Fruit fly (Drosophila melanogaster) whole organism, embryonic: ENCODE data around the gene CG14014.

Experiments used
- ATbp ChIP-seq: fragments of 200-800 bp; sonication (Bioruptor generic); optimal IDR thresholded peaks from 2 replicates; lab custom pipeline; 2017; ENCODE audit warnings: missing biosample characterization, mild to moderate bottlenecking, missing genetic modification characterization, missing genetic modification reagents
- C15 ChIP-seq: fragments of 200-800 bp; sonication (Bioruptor generic); IDR thresholded peaks from 3 replicates; pipeline ENCODE4 v1.3.6; 2022; ENCODE audit warnings: missing biosample characterization, missing genetic modification characterization
- CG14014 ChIP-seq: fragments of 200-800 bp; sonication (Bioruptor generic); IDR thresholded peaks from 2 replicates; pipeline ENCODE4 v1.3.6; 2022; ENCODE audit warnings: missing biosample characterization, missing genetic modification characterization
- CG17912 ChIP-seq: fragments of 200-800 bp; sonication (Bioruptor generic); optimal IDR thresholded peaks from 2 replicates; lab custom pipeline; 2018; ENCODE audit warnings: missing biosample characterization, mild to moderate bottlenecking, missing genetic modification characterization
- CG18011 ChIP-seq: fragments of 200-800 bp; sonication (Bioruptor generic); optimal IDR thresholded peaks from 2 replicates; lab custom pipeline; 2017; ENCODE audit warnings: missing biosample characterization, missing genetic modification characterization, mild to moderate bottlenecking, moderate library complexity, missing genotype
- CG18619 ChIP-seq: fragments of 200-800 bp; sonication (Bioruptor generic); optimal IDR thresholded peaks from 3 replicates; lab custom pipeline; 2017; ENCODE audit warnings: missing biosample characterization, mild to moderate bottlenecking, missing genetic modification characterization
- CG18764 ChIP-seq: fragments of 200-800 bp; sonication (Bioruptor generic); optimal IDR thresholded peaks from 3 replicates; lab custom pipeline; 2016; ENCODE audit warnings: missing biosample characterization, missing genetic modification characterization
- CG31365 ChIP-seq: fragments of 200-800 bp; sonication (Bioruptor generic); optimal IDR thresholded peaks from 2 replicates; lab custom pipeline; 2018; ENCODE audit warnings: missing biosample characterization, mild to moderate bottlenecking, missing genetic modification characterization
- CG34422 ChIP-seq: fragments of 200-800 bp; sonication (Bioruptor generic); IDR thresholded peaks from 3 replicates; pipeline ENCODE4 v1.3.6; 2022; ENCODE audit warnings: missing biosample characterization, missing genetic modification characterization
- CG4404 ChIP-seq: fragments of 200-800 bp; sonication (Bioruptor generic); IDR thresholded peaks from 2 replicates; pipeline ENCODE4 v1.3.6; 2022; ENCODE audit warnings: missing biosample characterization, missing genetic modification characterization
- CG6254 ChIP-seq: fragments of 200-800 bp; sonication (Bioruptor generic); optimal IDR thresholded peaks from 3 replicates; lab custom pipeline; 2017; ENCODE audit warnings: mild to moderate bottlenecking, missing biosample characterization, missing genetic modification reagents, missing genetic modification characterization
- CG7987 ChIP-seq: fragments of 200-800 bp; sonication (Bioruptor generic); optimal IDR thresholded peaks from 2 replicates; lab custom pipeline; 2018; ENCODE audit warnings: missing biosample characterization, mild to moderate bottlenecking, missing genetic modification characterization, moderate library complexity
- CG9817 ChIP-seq: fragments of 200-800 bp; sonication (Bioruptor generic); optimal IDR thresholded peaks from 2 replicates; lab custom pipeline; 2018; ENCODE audit warnings: missing biosample characterization, mild to moderate bottlenecking, missing genetic modification characterization, moderate library complexity
- CG9876 ChIP-seq: fragments of 200-800 bp; sonication (Bioruptor generic); optimal IDR thresholded peaks from 2 replicates; lab custom pipeline; 2016; ENCODE audit warnings: missing biosample characterization, missing genetic modification characterization
- CkIIα-i1 ChIP-seq: fragments of 200-800 bp; sonication (Bioruptor generic); IDR thresholded peaks from 2 replicates; pipeline ENCODE4 v1.3.6; 2022; ENCODE audit warnings: missing biosample characterization, missing genetic modification characterization
- CoRest ChIP-seq: fragments of 200-800 bp; sonication (Bioruptor generic); optimal IDR thresholded peaks from 3 replicates; lab custom pipeline; 2018; ENCODE audit warnings: missing biosample characterization, mild to moderate bottlenecking, missing genetic modification characterization, moderate library complexity
- Doc2 ChIP-seq: fragments of 200-800 bp; sonication (Bioruptor generic); IDR thresholded peaks from 2 replicates; pipeline ENCODE4 v1.3.6; 2022; ENCODE audit warnings: missing biosample characterization, missing genetic modification characterization
- GATAe ChIP-seq: fragments of 200-800 bp; sonication (Bioruptor generic); conservative IDR thresholded peaks from 2 replicates; pipeline ENCODE4 v1.3.6; 2022; ENCODE audit warnings: missing biosample characterization, missing genetic modification characterization
- HmgD ChIP-seq: fragments of 200-800 bp; sonication (Bioruptor generic); optimal IDR thresholded peaks from 3 replicates; lab custom pipeline; 2016; ENCODE audit warnings: missing biosample characterization, missing genetic modification characterization
- Kr ChIP-seq: fragments of 200-800 bp; sonication (Bioruptor generic); optimal IDR thresholded peaks from 2 replicates; lab custom pipeline; 2017; ENCODE audit warnings: missing biosample characterization, mild to moderate bottlenecking, missing genetic modification characterization
- Lhr ChIP-seq: fragments of 200-800 bp; sonication (Bioruptor generic); optimal IDR thresholded peaks from 3 replicates; lab custom pipeline; 2017; ENCODE audit warnings: mild to moderate bottlenecking, missing biosample characterization, missing genetic modification reagents, missing genetic modification characterization
- Meics ChIP-seq: fragments of 200-800 bp; sonication (Bioruptor generic); optimal IDR thresholded peaks from 2 replicates; lab custom pipeline; 2017; ENCODE audit warnings: missing biosample characterization, mild to moderate bottlenecking, missing genetic modification characterization
- PHDP ChIP-seq: fragments of 200-800 bp; sonication (Bioruptor generic); optimal IDR thresholded peaks from 3 replicates; lab custom pipeline; 2018; ENCODE audit warnings: missing biosample characterization, mild to moderate bottlenecking, missing genetic modification characterization, moderate library complexity
- Tbp ChIP-seq: fragments of >200 bp; optimal IDR thresholded peaks from 2 replicates; lab custom pipeline; 2018; ENCODE audit warnings: missing biosample characterization, missing genetic modification characterization
- Trl ChIP-seq, 3 experiments: fragments of >200 bp in 2 of 3; fragments of 200-800 bp in 1 of 3; sonication (Bioruptor generic) in 1 of 3; optimal IDR thresholded peaks; 2 replicates in 1 of 3; 3 replicates in 2 of 3; lab custom pipeline; 2016 to 2017; ENCODE audit warnings: missing biosample characterization in 1 of 3, missing genetic modification characterization in 1 of 3
- abd-A ChIP-seq: fragments of 200-800 bp; sonication (Bioruptor generic); optimal IDR thresholded peaks from 3 replicates; lab custom pipeline; 2019; ENCODE audit warnings: missing biosample characterization, mild to moderate bottlenecking, missing genetic modification characterization, moderate library complexity
- ara ChIP-seq: fragments of 200-800 bp; sonication (Bioruptor generic); IDR thresholded peaks from 2 replicates; pipeline ENCODE4 v1.3.6; 2022; ENCODE audit warnings: missing biosample characterization, missing genetic modification characterization
- bcd ChIP-seq: fragments of 200-800 bp; sonication (Bioruptor generic); optimal IDR thresholded peaks from 2 replicates; lab custom pipeline; 2017; ENCODE audit warnings: missing biosample characterization, mild to moderate bottlenecking, missing genetic modification characterization
- bigmax ChIP-seq: fragments of 200-800 bp; sonication (Bioruptor generic); optimal IDR thresholded peaks from 2 replicates; lab custom pipeline; 2018; ENCODE audit warnings: missing biosample characterization, mild to moderate bottlenecking, missing genetic modification characterization
- bsh ChIP-seq, 2 experiments: fragments of 200-800 bp; sonication (Bioruptor generic); optimal IDR thresholded peaks; 2 replicates each; lab custom pipeline; 2017 to 2018; ENCODE audit warnings: mild to moderate bottlenecking in 2 of 2, missing biosample characterization in 2 of 2, missing genetic modification characterization in 2 of 2, moderate library complexity in 1 of 2
- croc ChIP-seq: fragments of 200-800 bp; sonication (Bioruptor generic); conservative IDR thresholded peaks from 3 replicates; pipeline ENCODE4 v1.3.6; 2022; ENCODE audit warnings: missing biosample characterization, missing genetic modification characterization
- crp ChIP-seq, 2 experiments: fragments of 200-800 bp; sonication (Bioruptor generic); optimal IDR thresholded peaks; 2 replicates in 1 of 2; 3 replicates in 1 of 2; lab custom pipeline; 2017; ENCODE audit warnings: missing biosample characterization in 2 of 2, missing genetic modification characterization in 2 of 2, mild to moderate bottlenecking in 1 of 2, moderate library complexity in 1 of 2
- fd96Cb ChIP-seq: fragments of 200-800 bp; sonication (Bioruptor generic); optimal IDR thresholded peaks from 2 replicates; lab custom pipeline; 2018; ENCODE audit warnings: missing biosample characterization, mild to moderate bottlenecking, missing genetic modification characterization, moderate library complexity
- gce ChIP-seq: fragments of 200-800 bp; sonication (Bioruptor generic); IDR thresholded peaks from 3 replicates; pipeline ENCODE4 v1.3.6; 2022; ENCODE audit warnings: missing biosample characterization, missing genetic modification characterization
- gt ChIP-seq: fragments of 200-800 bp; sonication (Bioruptor generic); IDR thresholded peaks from 2 replicates; pipeline ENCODE4 v1.3.6; 2022; ENCODE audit warnings: missing biosample characterization, missing genetic modification characterization
- inv ChIP-seq: fragments of 200-800 bp; sonication (Bioruptor generic); IDR thresholded peaks from 2 replicates; pipeline ENCODE4 v1.3.6; 2022; ENCODE audit warnings: missing biosample characterization, missing genetic modification characterization; ENCODE audit not compliant: partially characterized antibody
- jing ChIP-seq: fragments of 200-800 bp; sonication (Bioruptor generic); optimal IDR thresholded peaks from 2 replicates; lab custom pipeline; 2018; ENCODE audit warnings: missing biosample characterization, mild to moderate bottlenecking, missing genetic modification characterization
- kah ChIP-seq: fragments of 200-800 bp; sonication (Bioruptor generic); optimal IDR thresholded peaks from 2 replicates; lab custom pipeline; 2018; ENCODE audit warnings: missing biosample characterization, mild to moderate bottlenecking, missing genetic modification characterization
- ken ChIP-seq: fragments of 200-800 bp; sonication (Bioruptor generic); IDR thresholded peaks from 3 replicates; pipeline ENCODE4 v1.3.6; 2022; ENCODE audit warnings: missing biosample characterization, missing genetic modification characterization
- lmd ChIP-seq: fragments of 200-800 bp; sonication (Bioruptor generic); IDR thresholded peaks from 2 replicates; pipeline ENCODE4 v1.3.6; 2022; ENCODE audit warnings: missing biosample characterization, missing genetic modification characterization
- nom ChIP-seq: fragments of 200-800 bp; sonication (Bioruptor generic); optimal IDR thresholded peaks from 2 replicates; lab custom pipeline; 2017; ENCODE audit warnings: missing biosample characterization, missing genetic modification characterization, mild to moderate bottlenecking, moderate library complexity, missing genetic modification reagents
- org-1 ChIP-seq: fragments of 200-800 bp; sonication (Bioruptor generic); optimal IDR thresholded peaks from 2 replicates; lab custom pipeline; 2017; ENCODE audit warnings: missing biosample characterization, missing genetic modification characterization
- psq ChIP-seq: fragments of 200-800 bp; sonication (Bioruptor generic); optimal IDR thresholded peaks from 2 replicates; lab custom pipeline; 2017; ENCODE audit warnings: missing biosample characterization, missing genetic modification characterization
- ro ChIP-seq: fragments of 200-800 bp; sonication (Bioruptor generic); IDR thresholded peaks from 2 replicates; pipeline ENCODE4 v1.3.6; 2022; ENCODE audit warnings: missing biosample characterization, missing genetic modification characterization
- schlank ChIP-seq: fragments of 200-800 bp; sonication (Bioruptor generic); optimal IDR thresholded peaks from 2 replicates; lab custom pipeline; 2018; ENCODE audit warnings: missing biosample characterization, mild to moderate bottlenecking, missing genetic modification characterization
- slbo ChIP-seq: fragments of 200-800 bp; sonication (Bioruptor generic); IDR thresholded peaks from 2 replicates; pipeline ENCODE4 v1.3.6; 2022; ENCODE audit warnings: missing biosample characterization, missing genetic modification characterization
- sqz ChIP-seq: fragments of 200-800 bp; sonication (Bioruptor generic); optimal IDR thresholded peaks from 3 replicates; lab custom pipeline; 2018; ENCODE audit warnings: missing biosample characterization, mild to moderate bottlenecking, missing genetic modification characterization
- wor ChIP-seq: fragments of 200-800 bp; sonication (Bioruptor generic); IDR thresholded peaks from 2 replicates; pipeline ENCODE4 v1.3.6; 2022; ENCODE audit warnings: missing biosample characterization, missing genetic modification characterization
- zen ChIP-seq: fragments of 200-800 bp; sonication (Bioruptor generic); optimal IDR thresholded peaks from 3 replicates; lab custom pipeline; 2018; ENCODE audit warnings: missing biosample characterization, mild to moderate bottlenecking, missing genetic modification characterization, moderate library complexity

Gene CG14014

dm6 chr2L:5523848-5524473, 26.7 kb downstream of the CG14014 start, which contains the start of the genes Vps52 and Elp4 (continued):
- TF ChIP-seq CG18011 (GFP tag; lab: Kevin White, UChicago) = peak; percentile 40
- TF ChIP-seq CG9876 (GFP tag; lab: Kevin White, UChicago) = peak; percentile 32
- TF ChIP-seq CG17912 (GFP tag; lab: Kevin White, UChicago) = peak; percentile 5
- TF ChIP-seq CkIIα-i1 (GFP tag; lab: Robert Waterston, UW) = no peak
- TF ChIP-seq bigmax = no peak
- no peak for TF ChIP-seq CG31365 (tag; lab: Kevin White, UChicago)
- TF ChIP-seq nom (GFP tag; lab: Kevin White, UChicago) = peak; percentile 21
- peak; percentile 70 for TF ChIP-seq lmd (GFP tag; lab: Robert Waterston, UW)
- peak; percentile 71 for TF ChIP-seq bcd
- TF ChIP-seq Kr = no peak
- peak; percentile 80 to 95 for TF ChIP-seq crp (GFP tag; optimal IDR thresholded peaks at IDR 0.05; lab: Kevin White, UChicago)
- TF ChIP-seq PHDP (tag; lab: Kevin White, UChicago) = peak; percentile 77
- TF ChIP-seq wor (GFP tag; lab: Robert Waterston, UW) = no peak; the same call in 1 of the 2 replicates
- TF ChIP-seq Trl (optimal IDR thresholded peaks at IDR 0.05; lab: Kevin White, UChicago) = no peak
- peak; percentile 22 for TF ChIP-seq Trl (GFP tag; optimal IDR thresholded peaks at IDR 0.05; lab: Kevin White, UChicago)
- TF ChIP-seq Doc2 (GFP tag; lab: Robert Waterston, UW) = no peak
- TF ChIP-seq org-1 = no peak
- TF ChIP-seq CG14014 (GFP tag; lab: Robert Waterston, UW) = peak; percentile 82
- no peak for TF ChIP-seq Tbp (GFP tag; lab: Kevin White, UChicago)
- peak; percentile 65; the same call in 1 of the 3 replicates for TF ChIP-seq CG34422 (GFP tag; lab: Robert Waterston, UW)
- no peak for TF ChIP-seq schlank
- TF ChIP-seq ara (GFP tag; lab: Robert Waterston, UW) = no peak
- peak; percentile 50; the same call in 1 of the 2 replicates for TF ChIP-seq CG4404 (GFP tag; lab: Robert Waterston, UW)
- TF ChIP-seq ken (GFP tag; lab: Robert Waterston, UW) = peak; percentile 56; the same call in 1 of the 3 replicates
- no peak for TF ChIP-seq jing (GFP tag; lab: Kevin White, UChicago)
- TF ChIP-seq CoRest (tag; lab: Kevin White, UChicago) = peak; percentile 92
- TF ChIP-seq HmgD (GFP tag; lab: Kevin White, UChicago) = no peak
- peak; percentile 71 for TF ChIP-seq zen
- no peak for TF ChIP-seq abd-A
- no peak for TF ChIP-seq gce (GFP tag; lab: Robert Waterston, UW)
- peak; percentile 68 for TF ChIP-seq psq (GFP tag; lab: Kevin White, UChicago)
- peak; percentile 77 for TF ChIP-seq Meics
- peak; percentile 56 for TF ChIP-seq Lhr (GFP tag; lab: Kevin White, UChicago)
- TF ChIP-seq slbo (GFP tag; lab: Robert Waterston, UW) = peak; percentile 74
- TF ChIP-seq ro = no peak
- peak; percentile 67 for TF ChIP-seq CG18619 (GFP tag; lab: Kevin White, UChicago)
- peak; percentile 64 for TF ChIP-seq inv (GFP tag; lab: Robert Waterston, UW)
- no peak for TF ChIP-seq croc (GFP tag; lab: Robert Waterston, UW)
- TF ChIP-seq ATbp (GFP tag; lab: Kevin White, UChicago) = no peak
- peak; percentile 67 for TF ChIP-seq CG18764
- TF ChIP-seq CG9817 (tag; lab: Kevin White, UChicago) = peak; percentile 75
- TF ChIP-seq GATAe (GFP tag; lab: Robert Waterston, UW) = no peak
- TF ChIP-seq fd96Cb = peak; percentile 73
- peak; percentile 2 for TF ChIP-seq kah (GFP tag; lab: Kevin White, UChicago)
- TF ChIP-seq CG6254 = peak; percentile 18
- TF ChIP-seq CG7987 (GFP tag; lab: Kevin White, UChicago) = peak; percentile 33
- TF ChIP-seq sqz (GFP tag; lab: Kevin White, UChicago) = no peak
- TF ChIP-seq C15 (GFP tag; lab: Robert Waterston, UW) = no peak
- TF ChIP-seq gt (GFP tag; lab: Robert Waterston, UW) = no peak
- peak in 1 of 2 experiments; percentile 72 for TF ChIP-seq bsh (GFP tag; optimal IDR thresholded peaks at IDR 0.05; lab: Kevin White, UChicago)
